Fruit fly (Drosophila melanogaster) whole organism, embryonic: ENCODE measurements around the gene psh.

ENCODE experiments used
- Aef1 ChIP-seq: fragments of 200-800 bp; sonication (Bioruptor generic); IDR thresholded peaks from 3 replicates; pipeline ENCODE4 v1.3.6; 2022; ENCODE audit warnings: missing biosample characterization, missing genetic modification characterization
- CG11456 ChIP-seq: fragments of 200-800 bp; sonication (Bioruptor generic); IDR thresholded peaks from 3 replicates; pipeline ENCODE4 v1.3.6; 2022; ENCODE audit warnings: missing biosample characterization, missing genetic modification characterization
- CG11723 ChIP-seq: fragments of 200-800 bp; sonication (Bioruptor generic); optimal IDR thresholded peaks from 2 replicates; lab custom pipeline; 2017; ENCODE audit warnings: missing biosample characterization, mild to moderate bottlenecking, missing genetic modification characterization
- CG12236 ChIP-seq: fragments of 200-800 bp; sonication (Bioruptor generic); optimal IDR thresholded peaks from 2 replicates; lab custom pipeline; 2016; ENCODE audit warnings: missing biosample characterization, missing genetic modification characterization
- CG12299 ChIP-seq: fragments of 200-800 bp; sonication (Bioruptor generic); optimal IDR thresholded peaks from 2 replicates; lab custom pipeline; 2018; ENCODE audit warnings: missing biosample characterization, mild to moderate bottlenecking, missing genetic modification characterization
- CG1233 ChIP-seq: fragments of 200-800 bp; sonication (Bioruptor generic); optimal IDR thresholded peaks from 4 replicates; lab custom pipeline; 2018; ENCODE audit warnings: missing biosample characterization, mild to moderate bottlenecking, missing genetic modification characterization
- CG13424 ChIP-seq: fragments of 200-800 bp; sonication (Bioruptor generic); optimal IDR thresholded peaks from 2 replicates; lab custom pipeline; 2019; ENCODE audit warnings: missing biosample characterization, mild to moderate bottlenecking, missing genetic modification characterization, moderate library complexity
- CG16815 ChIP-seq: fragments of 200-800 bp; sonication (Bioruptor generic); optimal IDR thresholded peaks from 3 replicates; lab custom pipeline; 2017; ENCODE audit warnings: missing biosample characterization, mild to moderate bottlenecking, missing genetic modification characterization
- CG17385 ChIP-seq: fragments of 200-800 bp; sonication (Bioruptor generic); optimal IDR thresholded peaks from 3 replicates; lab custom pipeline; 2018; ENCODE audit warnings: missing biosample characterization, mild to moderate bottlenecking, missing genetic modification characterization
- CG17612 ChIP-seq: fragments of 200-800 bp; sonication (Bioruptor generic); IDR thresholded peaks from 2 replicates; pipeline ENCODE4 v1.3.6; 2022; ENCODE audit warnings: missing biosample characterization, missing genetic modification characterization
- CG2678 ChIP-seq: fragments of 200-800 bp; sonication (Bioruptor generic); optimal IDR thresholded peaks from 3 replicates; lab custom pipeline; 2019; ENCODE audit warnings: missing biosample characterization, mild to moderate bottlenecking, missing genetic modification characterization, moderate library complexity
- CG2889 ChIP-seq: fragments of 200-800 bp; sonication (Bioruptor generic); IDR thresholded peaks from 3 replicates; pipeline ENCODE4 v1.3.6; 2022; ENCODE audit warnings: missing biosample characterization, missing genetic modification characterization
- CG3065 ChIP-seq: fragments of 200-800 bp; sonication (Bioruptor generic); optimal IDR thresholded peaks from 2 replicates; lab custom pipeline; 2016; ENCODE audit warnings: missing biosample characterization, missing genetic modification characterization
- CG3163 ChIP-seq: fragments of 200-800 bp; sonication (Bioruptor generic); optimal IDR thresholded peaks from 3 replicates; lab custom pipeline; 2016; ENCODE audit warnings: missing biosample characterization, missing genetic modification characterization
- CG34224 ChIP-seq: fragments of 200-800 bp; sonication (Bioruptor generic); IDR thresholded peaks from 3 replicates; pipeline ENCODE4 v1.3.6; 2022; ENCODE audit warnings: missing biosample characterization, missing genetic modification characterization; ENCODE audit not compliant: partially characterized antibody
- CG34422 ChIP-seq: fragments of 200-800 bp; sonication (Bioruptor generic); IDR thresholded peaks from 3 replicates; pipeline ENCODE4 v1.3.6; 2022; ENCODE audit warnings: missing biosample characterization, missing genetic modification characterization
- CG4707 ChIP-seq: fragments of 200-800 bp; sonication (Bioruptor generic); optimal IDR thresholded peaks from 2 replicates; lab custom pipeline; 2018; ENCODE audit warnings: missing biosample characterization, mild to moderate bottlenecking, missing genetic modification characterization, moderate library complexity
- CG6813 ChIP-seq: fragments of 200-800 bp; sonication (Bioruptor generic); optimal IDR thresholded peaks from 2 replicates; lab custom pipeline; 2017; ENCODE audit warnings: missing biosample characterization, missing genetic modification characterization, mild to moderate bottlenecking, moderate library complexity, missing genetic modification reagents
- CG9215 ChIP-seq: fragments of 200-800 bp; sonication (Bioruptor generic); IDR thresholded peaks from 2 replicates; pipeline ENCODE4 v1.3.6; 2022; ENCODE audit warnings: missing biosample characterization, missing genetic modification characterization
- CG9932 ChIP-seq: fragments of 200-800 bp; sonication (Bioruptor generic); IDR thresholded peaks from 2 replicates; pipeline ENCODE4 v1.3.6; 2022; ENCODE audit warnings: missing biosample characterization, missing genetic modification characterization
- CrebB ChIP-seq: fragments of 200-800 bp; sonication (Bioruptor generic); optimal IDR thresholded peaks from 3 replicates; lab custom pipeline; 2018; ENCODE audit warnings: missing biosample characterization, mild to moderate bottlenecking, missing genetic modification characterization
- Dek ChIP-seq: fragments of 200-800 bp; sonication (Bioruptor generic); optimal IDR thresholded peaks from 3 replicates; lab custom pipeline; 2019; ENCODE audit warnings: missing biosample characterization, mild to moderate bottlenecking, missing genetic modification characterization, moderate library complexity
- Dip3 ChIP-seq: fragments of 200-800 bp; sonication (Bioruptor generic); optimal IDR thresholded peaks from 3 replicates; lab custom pipeline; 2016; ENCODE audit warnings: missing biosample characterization, missing genetic modification characterization
- E2f1 ChIP-seq: fragments of 200-800 bp; sonication (Bioruptor generic); IDR thresholded peaks from 2 replicates; pipeline ENCODE4 v1.3.6; 2022; ENCODE audit warnings: missing biosample characterization, missing genetic modification characterization
- Elba2 ChIP-seq: fragments of 200-800 bp; sonication (Bioruptor generic); optimal IDR thresholded peaks from 3 replicates; lab custom pipeline; 2016; ENCODE audit warnings: missing biosample characterization, missing genetic modification characterization
- HLH4C ChIP-seq: fragments of 200-800 bp; sonication (Bioruptor generic); IDR thresholded peaks from 3 replicates; pipeline ENCODE4 v1.3.6; 2022; ENCODE audit warnings: missing biosample characterization, missing genetic modification characterization; ENCODE audit not compliant: partially characterized antibody
- HmgD ChIP-seq: fragments of 200-800 bp; sonication (Bioruptor generic); optimal IDR thresholded peaks from 3 replicates; lab custom pipeline; 2016; ENCODE audit warnings: missing biosample characterization, missing genetic modification characterization
- MBD-R2 ChIP-seq: fragments of 200-800 bp; sonication (Bioruptor generic); IDR thresholded peaks from 2 replicates; pipeline ENCODE4 v1.3.6; 2022; ENCODE audit warnings: missing biosample characterization, missing genetic modification characterization
- Med ChIP-seq: fragments of 200-800 bp; sonication (Bioruptor generic); peaks from one replicate; lab custom pipeline; 2016; ENCODE audit warnings: missing biosample characterization, missing genetic modification characterization, mild to moderate bottlenecking, inconsistent platforms, moderate library complexity
- NK7.1 ChIP-seq: fragments of 200-800 bp; sonication (Bioruptor generic); optimal IDR thresholded peaks from 3 replicates; lab custom pipeline; 2016; ENCODE audit warnings: missing biosample characterization, missing genetic modification characterization
- Nf-YA ChIP-seq: fragments of 200-800 bp; sonication (Bioruptor generic); IDR thresholded peaks from 2 replicates; pipeline ENCODE4 v1.3.6; 2022; ENCODE audit warnings: missing biosample characterization, missing genetic modification characterization
- Nf-YC ChIP-seq: fragments of 200-800 bp; optimal IDR thresholded peaks from 3 replicates; lab custom pipeline; 2019; ENCODE audit warnings: missing biosample characterization, mild to moderate bottlenecking, missing genetic modification characterization, moderate library complexity
- Opbp ChIP-seq: fragments of 200-800 bp; sonication (Bioruptor generic); IDR thresholded peaks from 3 replicates; pipeline ENCODE4 v1.3.6; 2022; ENCODE audit warnings: missing biosample characterization, missing genetic modification characterization; ENCODE audit not compliant: partially characterized antibody
- PHDP ChIP-seq: fragments of 200-800 bp; sonication (Bioruptor generic); optimal IDR thresholded peaks from 3 replicates; lab custom pipeline; 2018; ENCODE audit warnings: missing biosample characterization, mild to moderate bottlenecking, missing genetic modification characterization, moderate library complexity
- Sox100B ChIP-seq: fragments of 200-800 bp; sonication (Bioruptor generic); optimal IDR thresholded peaks from 3 replicates; lab custom pipeline; 2018; ENCODE audit warnings: missing biosample characterization, mild to moderate bottlenecking, missing genetic modification characterization
- Xbp1 ChIP-seq: fragments of 200-800 bp; sonication (Bioruptor generic); optimal IDR thresholded peaks from 3 replicates; lab custom pipeline; 2016; ENCODE audit warnings: missing biosample characterization, mild to moderate bottlenecking, missing genetic modification characterization
- al ChIP-seq: fragments of 200-800 bp; sonication (Bioruptor generic); IDR thresholded peaks from 2 replicates; pipeline ENCODE4 v1.3.6; 2022; ENCODE audit warnings: missing biosample characterization, missing genetic modification characterization
- br ChIP-seq: fragments of >200 bp; optimal IDR thresholded peaks from 2 replicates; lab custom pipeline; 2017
- croc ChIP-seq: fragments of 200-800 bp; sonication (Bioruptor generic); conservative IDR thresholded peaks from 3 replicates; pipeline ENCODE4 v1.3.6; 2022; ENCODE audit warnings: missing biosample characterization, missing genetic modification characterization
- cwo ChIP-seq: fragments of 200-800 bp; sonication (Bioruptor generic); optimal IDR thresholded peaks from 3 replicates; lab custom pipeline; 2017; ENCODE audit warnings: missing biosample characterization, missing genetic modification characterization, mild to moderate bottlenecking, moderate library complexity, missing genetic modification reagents
- dimm ChIP-seq: fragments of 200-800 bp; sonication (Bioruptor generic); IDR thresholded peaks from 2 replicates; pipeline ENCODE4 v1.3.6; 2022; ENCODE audit warnings: missing biosample characterization, missing genetic modification characterization
- fru ChIP-seq: fragments of >200 bp; optimal IDR thresholded peaks from 2 replicates; lab custom pipeline; 2017
- grn ChIP-seq: fragments of 200-800 bp; sonication (Bioruptor generic); optimal IDR thresholded peaks from 3 replicates; lab custom pipeline; 2017; ENCODE audit warnings: missing biosample characterization, missing genetic modification characterization
- jigr1 ChIP-seq: fragments of 200-800 bp; sonication (Bioruptor generic); IDR thresholded peaks from 3 replicates; pipeline ENCODE4 v1.3.6; 2022; ENCODE audit warnings: missing biosample characterization, missing genetic modification characterization
- kni ChIP-seq: fragments of 200-800 bp; sonication (Bioruptor generic); optimal IDR thresholded peaks from 3 replicates; lab custom pipeline; 2017; ENCODE audit warnings: mild to moderate bottlenecking, missing biosample characterization, missing genetic modification reagents, missing genetic modification characterization
- knrl ChIP-seq: fragments of 200-800 bp; sonication (Bioruptor generic); IDR thresholded peaks from 3 replicates; pipeline ENCODE4 v1.3.6; 2022; ENCODE audit warnings: missing biosample characterization, missing genetic modification characterization; ENCODE audit not compliant: partially characterized antibody
- peb ChIP-seq: fragments of 200-800 bp; sonication (Bioruptor generic); IDR thresholded peaks from 2 replicates; pipeline ENCODE4 v1.3.6; 2022; ENCODE audit warnings: missing biosample characterization, missing genetic modification characterization
- psq ChIP-seq: fragments of 200-800 bp; sonication (Bioruptor generic); optimal IDR thresholded peaks from 2 replicates; lab custom pipeline; 2017; ENCODE audit warnings: missing biosample characterization, missing genetic modification characterization
- schlank ChIP-seq: fragments of 200-800 bp; sonication (Bioruptor generic); optimal IDR thresholded peaks from 2 replicates; lab custom pipeline; 2018; ENCODE audit warnings: missing biosample characterization, mild to moderate bottlenecking, missing genetic modification characterization
- seq ChIP-seq: fragments of 200-800 bp; sonication (Bioruptor generic); IDR thresholded peaks from 2 replicates; pipeline ENCODE4 v1.3.6; 2022; ENCODE audit warnings: missing biosample characterization, missing genetic modification characterization
- toy ChIP-seq: fragments of 200-800 bp; sonication (Bioruptor generic); IDR thresholded peaks from 2 replicates; pipeline ENCODE4 v1.3.6; 2022; ENCODE audit warnings: missing biosample characterization, missing genetic modification characterization
- trem ChIP-seq: fragments of 200-800 bp; optimal IDR thresholded peaks from 3 replicates; lab custom pipeline; 2019; ENCODE audit warnings: missing biosample characterization, mild to moderate bottlenecking, missing genetic modification characterization, moderate library complexity
- zfh2 ChIP-seq: fragments of 200-800 bp; sonication (Bioruptor generic); optimal IDR thresholded peaks from 2 replicates; lab custom pipeline; 2016; ENCODE audit warnings: missing biosample characterization, missing genetic modification characterization

psh gene

DNA sequence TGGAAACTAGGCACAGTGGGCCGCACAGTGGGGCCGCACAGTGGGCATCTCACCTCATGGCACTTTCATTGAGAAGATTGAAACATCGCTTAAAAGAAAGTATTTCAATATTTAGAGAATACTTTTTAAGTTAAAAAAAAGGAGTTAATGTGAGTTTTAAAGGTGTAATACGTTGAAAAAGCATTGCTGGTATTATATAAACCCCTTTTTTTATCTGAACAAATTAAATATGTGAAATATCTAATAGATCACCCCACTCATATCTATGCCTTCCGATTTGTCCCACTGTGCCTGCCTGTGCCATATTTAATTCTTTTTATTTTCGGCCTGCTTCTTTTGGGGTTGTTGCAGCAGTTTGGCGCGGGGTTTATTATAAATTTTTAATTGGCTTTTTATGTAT is 46.6 kb upstream of the psh start (continued):
- TF ChIP-seq CG9215 (GFP tag; lab: Robert Waterston, UW) (no peak), seq (no peak), Sox100B (GFP tag; lab: Kevin White, UChicago) (peak; percentile 4), CG12236 (GFP tag; lab: Kevin White, UChicago) (no peak), CG3065 (GFP tag; lab: Kevin White, UChicago) (no peak), CG17612 (GFP tag; lab: Robert Waterston, UW) (no peak), CG2678 (peak; percentile 35), MBD-R2 (GFP tag; lab: Robert Waterston, UW) (no peak), CG16815 (GFP tag; lab: Kevin White, UChicago) (peak; percentile 13), Med (GFP tag; lab: Kevin White, UChicago) (peak; percentile 80), CG1233 (no peak), CG2889 (GFP tag; lab: Robert Waterston, UW) (no peak), HLH4C (GFP tag; lab: Robert Waterston, UW) (no peak), Nf-YA (GFP tag; lab: Robert Waterston, UW) (no peak), toy (GFP tag; lab: Robert Waterston, UW) (no peak), NK7.1 (no peak), Dek (tag; lab: Kevin White, UChicago) (no peak), schlank (tag; lab: Kevin White, UChicago) (no peak), Opbp (GFP tag; lab: Robert Waterston, UW) (no peak), CG11456 (GFP tag; lab: Robert Waterston, UW) (no peak), Xbp1 (peak; percentile 41), CG34422 (GFP tag; lab: Robert Waterston, UW) (no peak), dimm (GFP tag; lab: Robert Waterston, UW) (no peak), zfh2 (GFP tag; lab: Kevin White, UChicago) (no peak), Dip3 (GFP tag; lab: Kevin White, UChicago) (no peak), CG3163 (no peak), CG9932 (GFP tag; lab: Robert Waterston, UW) (no peak), cwo (no peak), CG11723 (GFP tag; lab: Kevin White, UChicago) (no peak), CG4707 (GFP tag; lab: Kevin White, UChicago) (peak; percentile 91), trem (tag; lab: Kevin White, UChicago) (no peak), jigr1 (GFP tag; lab: Robert Waterston, UW) (no peak), peb (no peak), br (lab: Kevin White, UChicago) (no peak), Nf-YC (tag; lab: Kevin White, UChicago) (no peak), psq (GFP tag; lab: Kevin White, UChicago) (no peak), CG6813 (GFP tag; lab: Kevin White, UChicago) (no peak), CG13424 (peak; percentile 14), PHDP (tag; lab: Kevin White, UChicago) (peak; percentile 46), HmgD (GFP tag; lab: Kevin White, UChicago) (no peak), E2f1 (GFP tag; lab: Robert Waterston, UW) (no peak), Elba2 (GFP tag; lab: Kevin White, UChicago) (no peak), CG17385 (GFP tag; lab: Kevin White, UChicago) (peak; percentile 31), kni (no peak), CG34224 (GFP tag; lab: Robert Waterston, UW) (no peak), al (GFP tag; lab: Robert Waterston, UW) (no peak), Aef1 (GFP tag; lab: Robert Waterston, UW) (no peak), CrebB (no peak), CG12299 (tag; lab: Kevin White, UChicago) (no peak), knrl (GFP tag; lab: Robert Waterston, UW) (no peak), fru (no peak), grn (GFP tag; lab: Kevin White, UChicago) (no peak), croc (GFP tag; lab: Robert Waterston, UW) (peak; percentile 34; the same call in 1 of the 3 replicates)
